Worm (Caenorhabditis elegans) whole organism, L3 larva: ENCODE measurements around the gene mre-11.

Experiments
- ama-1 ChIP-seq: fragments of 150-350 bp; optimal IDR thresholded peaks from 2 replicates; lab custom pipeline; 2018
- ceh-82 ChIP-seq: fragments of 150-350 bp; optimal IDR thresholded peaks from 2 replicates; lab custom pipeline; 2014; ENCODE audit warnings: missing biosample characterization, missing genetic modification characterization
- egl-27 ChIP-seq: sonication (generic microtip); optimal IDR thresholded peaks from 4 replicates; lab custom pipeline; 2017; ENCODE audit warnings: missing biosample characterization, missing genetic modification reagents, missing genetic modification characterization
- elt-1 ChIP-seq: fragments of 150-350 bp; optimal IDR thresholded peaks from 2 replicates; lab custom pipeline; 2014; ENCODE audit warnings: missing biosample characterization, missing genetic modification characterization
- lin-39 ChIP-seq: fragments of 150-350 bp; optimal IDR thresholded peaks from 2 replicates; lab custom pipeline; 2018; ENCODE audit warnings: missing biosample characterization, missing genetic modification reagents, missing genetic modification characterization
- mdl-1 ChIP-seq: fragments of 150-350 bp; optimal IDR thresholded peaks from 2 replicates; lab custom pipeline; 2014; ENCODE audit warnings: missing biosample characterization, missing genetic modification characterization
- nhr-11 ChIP-seq: fragments of 150-350 bp; optimal IDR thresholded peaks from 2 replicates; lab custom pipeline; 2014; ENCODE audit warnings: missing biosample characterization, missing genetic modification characterization
- nhr-23 ChIP-seq: fragments of 150-350 bp; optimal IDR thresholded peaks from 2 replicates; lab custom pipeline; 2014; ENCODE audit warnings: missing biosample characterization, missing genetic modification reagents, missing genetic modification characterization
- nhr-237 ChIP-seq: fragments of 150-350 bp; optimal IDR thresholded peaks from 2 replicates; lab custom pipeline; 2014; ENCODE audit warnings: missing biosample characterization, missing genetic modification characterization
- nhr-28 ChIP-seq: fragments of 150-350 bp; optimal IDR thresholded peaks from 2 replicates; lab custom pipeline; 2014; ENCODE audit warnings: missing biosample characterization, missing genetic modification characterization
- pha-4 ChIP-seq: fragments of 150-350 bp; optimal IDR thresholded peaks from 2 replicates; lab custom pipeline; 2014; ENCODE audit warnings: missing biosample characterization, missing genetic modification reagents, missing genetic modification characterization
- skn-1 ChIP-seq: fragments of 150-350 bp; optimal IDR thresholded peaks from 2 replicates; lab custom pipeline; 2014; ENCODE audit warnings: missing biosample characterization, missing genetic modification characterization
- unc-39 ChIP-seq: sonication (generic microtip); optimal IDR thresholded peaks from 4 replicates; lab custom pipeline; 2017; ENCODE audit warnings: missing biosample characterization, missing genetic modification characterization

DNA sequence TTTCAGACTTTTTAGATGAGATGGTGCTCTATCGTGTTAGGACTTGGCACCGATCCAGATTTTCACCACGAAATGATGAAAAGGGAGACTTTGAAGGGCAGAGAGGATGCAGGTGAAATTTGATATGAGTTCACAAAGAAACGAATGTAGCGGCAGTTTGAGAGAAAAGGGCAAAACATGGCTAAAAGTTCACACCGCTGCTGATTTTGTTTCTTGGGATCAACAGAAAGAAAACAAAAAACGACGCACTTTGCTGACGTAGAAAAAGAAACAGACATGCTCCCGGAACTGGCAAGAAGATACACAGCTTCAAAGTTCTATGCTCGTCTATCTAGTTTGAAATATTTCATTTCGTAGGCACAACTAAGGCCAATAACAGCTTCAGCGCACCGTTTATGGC, 13.1 kb downstream of the mre-11 start:
- TF ChIP-seq skn-1 (tag; lab: Kevin White, UChicago), result no peak
- TF ChIP-seq ceh-82 (tag; lab: Kevin White, UChicago), result no peak
- TF ChIP-seq nhr-237 (tag; lab: Kevin White, UChicago), result no peak
- TF ChIP-seq nhr-11 (tag; lab: Kevin White, UChicago), result no peak
- no peak for TF ChIP-seq nhr-23 (tag; lab: Kevin White, UChicago)
- no peak for TF ChIP-seq nhr-28 (tag; lab: Kevin White, UChicago)
- no peak for TF ChIP-seq pha-4 (tag; lab: Kevin White, UChicago)
- no peak for TF ChIP-seq unc-39 (tag; lab: Kevin White, UChicago)
- no peak for TF ChIP-seq egl-27 (tag; lab: Kevin White, UChicago)
- no peak for TF ChIP-seq ama-1 (lab: Kevin White, UChicago)
- TF ChIP-seq elt-1 (tag; lab: Kevin White, UChicago), result no peak
- no peak for TF ChIP-seq mdl-1 (tag; lab: Kevin White, UChicago)
- no peak for TF ChIP-seq lin-39
